Worm (Caenorhabditis elegans) whole organism, early embryonic: ENCODE data around the gene twk-6.

Source experiments
- B0310.2 ChIP-seq: sonication (generic microtip); optimal IDR thresholded peaks from 2 replicates; lab custom pipeline; 2016; ENCODE audit warnings: mild to moderate bottlenecking, missing genetic modification characterization, missing compliant biosample characterization
- F13C5.2 ChIP-seq: sonication (generic microtip); optimal IDR thresholded peaks from 2 replicates; lab custom pipeline; 2017; ENCODE audit warnings: mild to moderate bottlenecking, missing genetic modification characterization, inconsistent platforms, missing compliant biosample characterization
- aly-1 ChIP-seq: sonication (generic microtip); optimal IDR thresholded peaks from 2 replicates; lab custom pipeline; 2016; ENCODE audit warnings: missing genetic modification characterization, missing compliant biosample characterization
- hmbx-1 ChIP-seq: sonication (generic microtip); optimal IDR thresholded peaks from 2 replicates; lab custom pipeline; 2016; ENCODE audit warnings: mild to moderate bottlenecking, missing genetic modification characterization, missing compliant biosample characterization
- hmg-4 ChIP-seq: fragments of 200-800 bp; sonication (Bioruptor generic); optimal IDR thresholded peaks from 2 replicates; lab custom pipeline; 2018; ENCODE audit warnings: mild to moderate bottlenecking, missing genetic modification characterization, missing compliant biosample characterization
- hnd-1 ChIP-seq: sonication (generic microtip); optimal IDR thresholded peaks from 2 replicates; lab custom pipeline; 2016; ENCODE audit warnings: missing genetic modification characterization, missing compliant biosample characterization
- pes-1 ChIP-seq: fragments of 200-800 bp; sonication (Bioruptor generic); IDR thresholded peaks from 2 replicates; pipeline ENCODE4 v1.3.6; 2022; ENCODE audit warnings: missing genetic modification reagents, missing genetic modification characterization, missing compliant biosample characterization
- scrt-1 ChIP-seq: fragments of 200-800 bp; sonication (Bioruptor generic); IDR thresholded peaks from 2 replicates; pipeline ENCODE4 v1.3.6; 2022; ENCODE audit warnings: missing genetic modification characterization, missing compliant biosample characterization
- sea-1 ChIP-seq: fragments of 200-800 bp; sonication (Bioruptor generic); conservative IDR thresholded peaks from 2 replicates; pipeline ENCODE4 v1.3.6; 2022; ENCODE audit warnings: missing genetic modification characterization, missing compliant biosample characterization
- tbx-11 ChIP-seq: fragments of 200-800 bp; sonication (Bioruptor generic); IDR thresholded peaks from 2 replicates; pipeline ENCODE4 v1.3.6; 2022; ENCODE audit warnings: missing genetic modification characterization, missing compliant biosample characterization
- tbx-37 ChIP-seq: fragments of 200-800 bp; sonication (Bioruptor generic); conservative IDR thresholded peaks from 2 replicates; pipeline ENCODE4 v1.3.6; 2022; ENCODE audit warnings: missing genetic modification reagents, missing genetic modification characterization, missing compliant biosample characterization

twk-6 gene

ce11 chrIII:4792560-4793136 lies 49.9 kb downstream of the twk-6 start, which contains the start of gene mip-1:
Gene mip-1 (plus strand): TSS chrIII:4793086.
- TF ChIP-seq hmbx-1, result no peak
- TF ChIP-seq scrt-1 (GFP tag; lab: Robert Waterston, UW), result no peak
- no peak for TF ChIP-seq hnd-1
- no peak for TF ChIP-seq hmg-4 (GFP tag; lab: Kevin White, UChicago)
- no peak for TF ChIP-seq sea-1 (GFP tag; lab: Robert Waterston, UW)
- no peak for TF ChIP-seq pes-1 (GFP tag; lab: Robert Waterston, UW)
- no peak for TF ChIP-seq aly-1
- TF ChIP-seq B0310.2, result no peak
- TF ChIP-seq tbx-37 (GFP tag; lab: Robert Waterston, UW), result no peak
- no peak for TF ChIP-seq F13C5.2 (tag; lab: Kevin White, UChicago)
- TF ChIP-seq tbx-11 (GFP tag; lab: Robert Waterston, UW), result no peak
